Fruit fly (Drosophila melanogaster) whole organism, embryonic: ENCODE results near the gene TotM.

Source experiments
- Ada2b ChIP-seq: fragments of 200-800 bp; sonication (Bioruptor generic); IDR thresholded peaks from 2 replicates; pipeline ENCODE4 v1.3.6; 2022; ENCODE audit warnings: missing biosample characterization, missing genetic modification characterization
- CG10462 ChIP-seq: fragments of 200-800 bp; sonication (Bioruptor generic); optimal IDR thresholded peaks from 2 replicates; lab custom pipeline; 2016; ENCODE audit warnings: missing biosample characterization, missing genetic modification characterization
- CG10959 ChIP-seq: fragments of 200-800 bp; sonication (Bioruptor generic); IDR thresholded peaks from 2 replicates; pipeline ENCODE4 v1.3.6; 2022; ENCODE audit warnings: missing biosample characterization, missing genetic modification characterization
- CG10979 ChIP-seq: fragments of 200-800 bp; sonication (Bioruptor generic); optimal IDR thresholded peaks from 2 replicates; lab custom pipeline; 2018; ENCODE audit warnings: missing biosample characterization, mild to moderate bottlenecking, missing genetic modification characterization, moderate library complexity
- CG11456 ChIP-seq: fragments of 200-800 bp; sonication (Bioruptor generic); IDR thresholded peaks from 3 replicates; pipeline ENCODE4 v1.3.6; 2022; ENCODE audit warnings: missing biosample characterization, missing genetic modification characterization
- CG11560 ChIP-seq: fragments of 200-800 bp; sonication (Bioruptor generic); IDR thresholded peaks from 3 replicates; pipeline ENCODE4 v1.3.6; 2022; ENCODE audit warnings: missing biosample characterization, missing genetic modification characterization
- CG11696 ChIP-seq: fragments of 200-800 bp; sonication (Bioruptor generic); IDR thresholded peaks from 2 replicates; pipeline ENCODE4 v1.3.6; 2022; ENCODE audit warnings: missing biosample characterization, missing genetic modification characterization
- CG11723 ChIP-seq: fragments of 200-800 bp; sonication (Bioruptor generic); optimal IDR thresholded peaks from 2 replicates; lab custom pipeline; 2017; ENCODE audit warnings: missing biosample characterization, mild to moderate bottlenecking, missing genetic modification characterization
- CG14441 ChIP-seq: fragments of 200-800 bp; sonication (Bioruptor generic); IDR thresholded peaks from 2 replicates; pipeline ENCODE4 v1.3.6; 2022; ENCODE audit warnings: missing biosample characterization, missing genetic modification characterization
- CG15011 ChIP-seq: fragments of 200-800 bp; sonication (Bioruptor generic); optimal IDR thresholded peaks from 3 replicates; lab custom pipeline; 2018; ENCODE audit warnings: missing biosample characterization, mild to moderate bottlenecking, missing genetic modification characterization
- CG15514 ChIP-seq: fragments of 200-800 bp; sonication (Bioruptor generic); optimal IDR thresholded peaks from 3 replicates; lab custom pipeline; 2017; ENCODE audit warnings: missing biosample characterization, missing genetic modification characterization, mild to moderate bottlenecking, moderate library complexity, missing genetic modification reagents
- CG15601 ChIP-seq: fragments of 200-800 bp; sonication (Bioruptor generic); optimal IDR thresholded peaks from 3 replicates; lab custom pipeline; 2019; ENCODE audit warnings: missing biosample characterization, mild to moderate bottlenecking, missing genetic modification characterization, moderate library complexity
- CG2116 ChIP-seq: fragments of 200-800 bp; sonication (Bioruptor generic); optimal IDR thresholded peaks from 3 replicates; lab custom pipeline; 2018; ENCODE audit warnings: missing biosample characterization, mild to moderate bottlenecking, missing genetic modification characterization
- CG2120 ChIP-seq: fragments of 200-800 bp; sonication (Bioruptor generic); optimal IDR thresholded peaks from 3 replicates; lab custom pipeline; 2016; ENCODE audit warnings: missing biosample characterization, missing genetic modification characterization
- CG3065 ChIP-seq: fragments of 200-800 bp; sonication (Bioruptor generic); optimal IDR thresholded peaks from 2 replicates; lab custom pipeline; 2016; ENCODE audit warnings: missing biosample characterization, missing genetic modification characterization
- CG31441 ChIP-seq: fragments of 200-800 bp; sonication (Bioruptor generic); IDR thresholded peaks from 2 replicates; pipeline ENCODE4 v1.3.6; 2022; ENCODE audit warnings: missing biosample characterization, missing genetic modification characterization
- CG32772 ChIP-seq: fragments of 200-800 bp; sonication (Bioruptor generic); IDR thresholded peaks from 2 replicates; pipeline ENCODE4 v1.3.6; 2022; ENCODE audit warnings: missing biosample characterization, missing genetic modification characterization
- CG33213 ChIP-seq: fragments of 200-800 bp; sonication (Bioruptor generic); optimal IDR thresholded peaks from 3 replicates; lab custom pipeline; 2016; ENCODE audit warnings: missing biosample characterization, missing genetic modification characterization
- CG3995 ChIP-seq: fragments of 200-800 bp; sonication (Bioruptor generic); optimal IDR thresholded peaks from 3 replicates; lab custom pipeline; 2016; ENCODE audit warnings: missing biosample characterization, missing genetic modification characterization
- CG6854 ChIP-seq: fragments of 200-800 bp; sonication (Bioruptor generic); optimal IDR thresholded peaks from 3 replicates; lab custom pipeline; 2017; ENCODE audit warnings: missing biosample characterization, mild to moderate bottlenecking, missing genetic modification characterization
- CG8089 ChIP-seq: fragments of 200-800 bp; sonication (Bioruptor generic); optimal IDR thresholded peaks from 3 replicates; lab custom pipeline; 2016; ENCODE audit warnings: missing biosample characterization, missing genetic modification characterization
- CG8290 ChIP-seq, 3 experiments: fragments of 200-800 bp; sonication (Bioruptor generic); optimal IDR thresholded peaks; 2 replicates each; lab custom pipeline; 2016 to 2019; ENCODE audit warnings: missing biosample characterization in 3 of 3, missing genetic modification characterization in 3 of 3, mild to moderate bottlenecking in 2 of 3, moderate library complexity in 1 of 3
- CG9876 ChIP-seq: fragments of 200-800 bp; sonication (Bioruptor generic); optimal IDR thresholded peaks from 2 replicates; lab custom pipeline; 2016; ENCODE audit warnings: missing biosample characterization, missing genetic modification characterization
- CoRest ChIP-seq: fragments of 200-800 bp; sonication (Bioruptor generic); optimal IDR thresholded peaks from 3 replicates; lab custom pipeline; 2018; ENCODE audit warnings: missing biosample characterization, mild to moderate bottlenecking, missing genetic modification characterization, moderate library complexity
- Dbx ChIP-seq: fragments of 200-800 bp; sonication (Bioruptor generic); IDR thresholded peaks from 3 replicates; pipeline ENCODE4 v1.3.6; 2022; ENCODE audit warnings: missing biosample characterization, missing genetic modification characterization
- Dfd ChIP-seq, 2 experiments: fragments of >200 bp; optimal IDR thresholded peaks; 2 replicates each; lab custom pipeline; 2017; ENCODE audit warnings: missing biosample characterization in 2 of 2, missing genetic modification characterization in 2 of 2
- Doc3 ChIP-seq: fragments of 200-800 bp; sonication (Bioruptor generic); IDR thresholded peaks from 3 replicates; pipeline ENCODE4 v1.3.6; 2022; ENCODE audit warnings: missing biosample characterization, missing genetic modification characterization; ENCODE audit not compliant: partially characterized antibody
- Elba2 ChIP-seq: fragments of 200-800 bp; sonication (Bioruptor generic); optimal IDR thresholded peaks from 3 replicates; lab custom pipeline; 2016; ENCODE audit warnings: missing biosample characterization, missing genetic modification characterization
- Fer3 ChIP-seq: fragments of 200-800 bp; sonication (Bioruptor generic); optimal IDR thresholded peaks from 2 replicates; lab custom pipeline; 2018; ENCODE audit warnings: missing biosample characterization, mild to moderate bottlenecking, missing genetic modification characterization, moderate library complexity
- HmgZ ChIP-seq: fragments of 200-800 bp; sonication (Bioruptor generic); optimal IDR thresholded peaks from 2 replicates; lab custom pipeline; 2018; ENCODE audit warnings: missing biosample characterization, mild to moderate bottlenecking, missing genetic modification characterization
- MTF-1 ChIP-seq: fragments of 200-800 bp; sonication (Bioruptor generic); optimal IDR thresholded peaks from 2 replicates; lab custom pipeline; 2018; ENCODE audit warnings: missing biosample characterization, mild to moderate bottlenecking, missing genetic modification characterization, borderline replicate concordance
- Nf-YC ChIP-seq: fragments of 200-800 bp; optimal IDR thresholded peaks from 3 replicates; lab custom pipeline; 2019; ENCODE audit warnings: missing biosample characterization, mild to moderate bottlenecking, missing genetic modification characterization, moderate library complexity
- Scr ChIP-seq: fragments of 200-800 bp; sonication (Bioruptor generic); IDR thresholded peaks from 2 replicates; pipeline ENCODE4 v1.3.6; 2022; ENCODE audit warnings: missing biosample characterization, missing genetic modification characterization; ENCODE audit not compliant: partially characterized antibody
- Vsx1 ChIP-seq: fragments of 200-800 bp; sonication (Bioruptor generic); optimal IDR thresholded peaks from 2 replicates; lab custom pipeline; 2017; ENCODE audit warnings: missing biosample characterization, mild to moderate bottlenecking, missing genetic modification characterization, missing genetic modification reagents
- YL-1 ChIP-seq: fragments of 200-800 bp; sonication (Bioruptor generic); optimal IDR thresholded peaks from 3 replicates; lab custom pipeline; 2017; ENCODE audit warnings: missing biosample characterization, mild to moderate bottlenecking, missing genetic modification characterization
- abd-A ChIP-seq: fragments of 200-800 bp; sonication (Bioruptor generic); optimal IDR thresholded peaks from 3 replicates; lab custom pipeline; 2019; ENCODE audit warnings: missing biosample characterization, mild to moderate bottlenecking, missing genetic modification characterization, moderate library complexity
- amos ChIP-seq: fragments of 200-800 bp; sonication (Bioruptor generic); IDR thresholded peaks from 2 replicates; pipeline ENCODE4 v1.3.6; 2022; ENCODE audit warnings: missing biosample characterization, missing genetic modification characterization; ENCODE audit not compliant: partially characterized antibody
- chm ChIP-seq: fragments of 200-800 bp; sonication (Bioruptor generic); IDR thresholded peaks from 2 replicates; pipeline ENCODE4 v1.3.6; 2022; ENCODE audit warnings: missing biosample characterization, missing genetic modification characterization
- dimm ChIP-seq: fragments of 200-800 bp; sonication (Bioruptor generic); IDR thresholded peaks from 2 replicates; pipeline ENCODE4 v1.3.6; 2022; ENCODE audit warnings: missing biosample characterization, missing genetic modification characterization
- grn ChIP-seq: fragments of 200-800 bp; sonication (Bioruptor generic); optimal IDR thresholded peaks from 3 replicates; lab custom pipeline; 2017; ENCODE audit warnings: missing biosample characterization, missing genetic modification characterization
- hbn ChIP-seq: fragments of 200-800 bp; sonication (Bioruptor generic); IDR thresholded peaks from 2 replicates; pipeline ENCODE4 v1.3.6; 2022; ENCODE audit warnings: missing biosample characterization, missing genetic modification characterization; ENCODE audit not compliant: partially characterized antibody
- org-1 ChIP-seq: fragments of 200-800 bp; sonication (Bioruptor generic); optimal IDR thresholded peaks from 2 replicates; lab custom pipeline; 2017; ENCODE audit warnings: missing biosample characterization, missing genetic modification characterization
- pzg ChIP-seq: fragments of 200-800 bp; sonication (Bioruptor generic); optimal IDR thresholded peaks from 3 replicates; lab custom pipeline; 2018; ENCODE audit warnings: missing biosample characterization, mild to moderate bottlenecking, missing genetic modification characterization, moderate library complexity
- sug ChIP-seq: fragments of 200-800 bp; optimal IDR thresholded peaks from 2 replicates; lab custom pipeline; 2019; ENCODE audit warnings: missing biosample characterization, mild to moderate bottlenecking, missing genetic modification characterization, moderate library complexity
- tap ChIP-seq: fragments of 200-800 bp; optimal IDR thresholded peaks from 3 replicates; lab custom pipeline; 2019; ENCODE audit warnings: missing biosample characterization, mild to moderate bottlenecking, missing genetic modification characterization, moderate library complexity
- tin ChIP-seq: fragments of 200-800 bp; sonication (Bioruptor generic); optimal IDR thresholded peaks from 3 replicates; lab custom pipeline; 2016; ENCODE audit warnings: missing biosample characterization, missing genetic modification characterization
- trh ChIP-seq: fragments of 200-800 bp; sonication (Bioruptor generic); optimal IDR thresholded peaks from 2 replicates; lab custom pipeline; 2016; ENCODE audit warnings: missing biosample characterization, missing genetic modification characterization
- vnd ChIP-seq: fragments of 200-800 bp; sonication (Bioruptor generic); IDR thresholded peaks from 3 replicates; pipeline ENCODE4 v1.3.6; 2022; ENCODE audit warnings: missing biosample characterization, missing genetic modification characterization; ENCODE audit not compliant: partially characterized antibody
- z ChIP-seq: fragments of 200-800 bp; sonication (Bioruptor generic); IDR thresholded peaks from 3 replicates; pipeline ENCODE4 v1.3.6; 2022; ENCODE audit warnings: missing biosample characterization, missing genetic modification characterization

Gene TotM

DNA sequence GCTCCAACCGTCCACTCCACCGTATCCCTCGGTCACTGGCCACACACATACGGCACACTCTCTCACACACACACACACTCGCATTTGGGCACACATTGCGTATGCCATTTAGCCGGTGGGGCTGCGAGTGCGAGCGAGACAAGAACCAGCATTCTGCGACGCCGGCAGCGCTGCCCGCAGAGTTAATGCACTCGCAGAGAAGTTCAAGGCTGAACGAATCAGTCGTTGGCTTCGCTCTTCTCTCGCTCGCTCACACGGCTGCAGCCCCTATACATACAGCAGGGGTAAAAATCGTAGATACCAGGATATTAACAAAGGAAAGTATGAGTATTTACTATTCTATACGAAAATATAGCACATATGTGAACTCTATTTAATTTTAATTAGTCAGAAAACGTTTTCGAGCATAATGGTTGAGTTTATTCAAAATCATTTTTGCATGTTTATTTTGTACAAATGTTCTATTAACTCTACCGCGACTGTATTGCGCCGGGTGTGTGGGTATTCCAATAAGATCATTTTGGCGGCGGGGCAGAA lies 36.6 kb upstream of the TotM start (continued):
- no peak for TF ChIP-seq Doc3 (GFP tag; lab: Robert Waterston, UW)
- TF ChIP-seq CG2116 (GFP tag; lab: Kevin White, UChicago): peak; percentile 23
- TF ChIP-seq abd-A (tag; lab: Kevin White, UChicago): no peak
- no peak for TF ChIP-seq hbn (GFP tag; lab: Robert Waterston, UW)
- TF ChIP-seq vnd: no peak
- no peak for TF ChIP-seq amos (GFP tag; lab: Robert Waterston, UW)
- no peak for TF ChIP-seq Dbx (GFP tag; lab: Robert Waterston, UW)
- peak; percentile 67 for TF ChIP-seq CG15011 (GFP tag; lab: Kevin White, UChicago)
- no peak for TF ChIP-seq dimm (GFP tag; lab: Robert Waterston, UW)
- TF ChIP-seq CG8290 (GFP tag; optimal IDR thresholded peaks at IDR 0.05; lab: Kevin White, UChicago): peak; percentile 68
- TF ChIP-seq CG8290 (tag; optimal IDR thresholded peaks at IDR 0.05; lab: Kevin White, UChicago): peak; percentile 36 to 58
- TF ChIP-seq pzg (GFP tag; lab: Kevin White, UChicago): no peak
- TF ChIP-seq CG31441 (GFP tag; lab: Robert Waterston, UW): peak; percentile 82
- TF ChIP-seq CG9876 (GFP tag; lab: Kevin White, UChicago): no peak
- peak; percentile 54 for TF ChIP-seq CG32772 (GFP tag; lab: Robert Waterston, UW)
- TF ChIP-seq Scr (GFP tag; lab: Robert Waterston, UW): no peak
- TF ChIP-seq CG10462 (GFP tag; lab: Kevin White, UChicago): peak; percentile 74
- no peak for TF ChIP-seq trh (GFP tag; lab: Kevin White, UChicago)
- peak; percentile 62 for TF ChIP-seq CG11723 (GFP tag; lab: Kevin White, UChicago)
- TF ChIP-seq CG3065 (GFP tag; lab: Kevin White, UChicago): no peak
- TF ChIP-seq Elba2 (GFP tag; lab: Kevin White, UChicago): peak; percentile 59
- TF ChIP-seq Vsx1: peak; percentile 62
- TF ChIP-seq YL-1: no peak
- no peak for TF ChIP-seq CG3995
- no peak for TF ChIP-seq grn (GFP tag; lab: Kevin White, UChicago)
- peak; percentile 62 for TF ChIP-seq org-1 (GFP tag; lab: Kevin White, UChicago)
- TF ChIP-seq CG6854 (GFP tag; lab: Kevin White, UChicago): peak; percentile 6
- 0 out of 3 replicates have a peak, but pooled peaks have one; percentile 10 for TF ChIP-seq CG11560 (tag; lab: Robert Waterston, UW)
- TF ChIP-seq CG15514 (GFP tag; lab: Kevin White, UChicago): peak; percentile 28
- TF ChIP-seq CG2120: peak; percentile 29
- peak; percentile 7 for TF ChIP-seq CG33213 (GFP tag; lab: Kevin White, UChicago)
- TF ChIP-seq Nf-YC (tag; lab: Kevin White, UChicago): peak; percentile 48
- peak; percentile 79 for TF ChIP-seq CoRest (tag; lab: Kevin White, UChicago)
- no peak for TF ChIP-seq Dfd (GFP tag; optimal IDR thresholded peaks at IDR 0.05; lab: Kevin White, UChicago)
- peak; percentile 84 for TF ChIP-seq CG15601 (tag; lab: Kevin White, UChicago)
- TF ChIP-seq chm: 0 out of 2 replicates have a peak, but pooled peaks have one; percentile 25
- peak; percentile 50 for TF ChIP-seq HmgZ (tag; lab: Kevin White, UChicago)
- peak; percentile 3 for TF ChIP-seq sug
- peak; percentile 50 for TF ChIP-seq Fer3 (tag; lab: Kevin White, UChicago)
- TF ChIP-seq z (GFP tag; lab: Robert Waterston, UW): peak; percentile 53; the same call in 1 of the 3 replicates
- TF ChIP-seq Ada2b: peak; percentile 58
- peak; percentile 28 for TF ChIP-seq MTF-1
- TF ChIP-seq CG11696 (GFP tag; lab: Robert Waterston, UW): peak; percentile 96
- TF ChIP-seq CG8089 (GFP tag; lab: Kevin White, UChicago): peak; percentile 53
- peak; percentile 45; the same call in 1 of the 2 replicates for TF ChIP-seq CG14441 (GFP tag; lab: Robert Waterston, UW)
- peak; percentile 58; the same call in 1 of the 2 replicates for TF ChIP-seq CG10959
- peak; percentile 71 for TF ChIP-seq tin (GFP tag; lab: Kevin White, UChicago)
- TF ChIP-seq CG11456: no peak
- peak; percentile 91 for TF ChIP-seq CG10979 (tag; lab: Kevin White, UChicago)
- TF ChIP-seq tap (tag; lab: Kevin White, UChicago): peak; percentile 86
